Worm (Caenorhabditis elegans) whole organism, L2 larva: Measurements from ENCODE around the gene mdt-21.
"Not testable (repeated sequence)": the region's sequence is repeated elsewhere in the genome, so short reads cannot be mapped to it uniquely, and the experiment has no call there.

Experiments
- C34F6.9 ChIP-seq: fragments of 150-350 bp; optimal IDR thresholded peaks from 2 replicates; lab custom pipeline; 2014; ENCODE audit warnings: missing biosample characterization, missing genetic modification characterization
- Y55F3AM.14 ChIP-seq: fragments of 200-800 bp; sonication (Bioruptor generic); optimal IDR thresholded peaks from 2 replicates; lab custom pipeline; 2018; ENCODE audit warnings: mild to moderate bottlenecking, missing genetic modification characterization, missing compliant biosample characterization
- ZK546.5 ChIP-seq: sonication (generic microtip); optimal IDR thresholded peaks from 2 replicates; lab custom pipeline; 2017; ENCODE audit warnings: missing biosample characterization, missing genetic modification characterization
- alr-1 ChIP-seq: fragments of 150-350 bp; optimal IDR thresholded peaks from 2 replicates; lab custom pipeline; 2014; ENCODE audit warnings: missing biosample characterization, missing genetic modification characterization
- aly-2 ChIP-seq: fragments of 150-350 bp; optimal IDR thresholded peaks from 2 replicates; lab custom pipeline; 2014; ENCODE audit warnings: missing biosample characterization, missing genetic modification characterization
- ama-1 ChIP-seq: fragments of 150-350 bp; optimal IDR thresholded peaks from 2 replicates; lab custom pipeline; 2018; ENCODE audit warnings: inconsistent platforms
- blmp-1 ChIP-seq: sonication (generic microtip); optimal IDR thresholded peaks from 2 replicates; lab custom pipeline; 2017; ENCODE audit warnings: missing genetic modification characterization, mild to moderate bottlenecking, missing compliant biosample characterization, antibody characterized with exemption, moderate library complexity; ENCODE audit not compliant: insufficient read depth
- ceh-82 ChIP-seq: fragments of 150-350 bp; optimal IDR thresholded peaks from 2 replicates; lab custom pipeline; 2014; ENCODE audit warnings: missing biosample characterization, missing genetic modification characterization
- crh-2 ChIP-seq: sonication (generic microtip); optimal IDR thresholded peaks from 2 replicates; lab custom pipeline; 2017; ENCODE audit warnings: missing biosample characterization, missing genetic modification characterization
- dmd-4 ChIP-seq: sonication (generic microtip); optimal IDR thresholded peaks from 2 replicates; lab custom pipeline; 2017; ENCODE audit warnings: missing biosample characterization, missing genetic modification characterization
- elt-1 ChIP-seq: fragments of 150-350 bp; optimal IDR thresholded peaks from 2 replicates; lab custom pipeline; 2014; ENCODE audit warnings: missing biosample characterization, missing genetic modification characterization
- elt-3 ChIP-seq: sonication (generic microtip); optimal IDR thresholded peaks from 2 replicates; lab custom pipeline; 2017; ENCODE audit warnings: missing biosample characterization, missing genetic modification characterization
- fos-1 ChIP-seq: fragments of 150-350 bp; optimal IDR thresholded peaks from 2 replicates; lab custom pipeline; 2014; ENCODE audit warnings: missing biosample characterization, missing genetic modification characterization
- gmeb-1 ChIP-seq: fragments of 150-350 bp; optimal IDR thresholded peaks from 2 replicates; lab custom pipeline; 2014; ENCODE audit warnings: missing biosample characterization, missing genetic modification characterization
- lin-11 ChIP-seq: fragments of 150-350 bp; sonication (generic microtip); optimal IDR thresholded peaks from 2 replicates; lab custom pipeline; 2014; ENCODE audit warnings: missing biosample characterization, missing genetic modification characterization, inconsistent platforms, mixed read lengths
- lin-13 ChIP-seq: fragments of 150-350 bp; optimal IDR thresholded peaks from 2 replicates; lab custom pipeline; 2014; ENCODE audit warnings: missing biosample characterization, missing genetic modification reagents, missing genetic modification characterization
- lsy-2 ChIP-seq, 2 experiments: fragments of 150-350 bp in 1 of 2; sonication (generic microtip) in 1 of 2; optimal IDR thresholded peaks; 2 replicates each; lab custom pipeline; 2014 to 2017; ENCODE audit warnings: missing biosample characterization in 2 of 2, missing genetic modification characterization in 2 of 2
- mbf-1 ChIP-seq: sonication (generic microtip); optimal IDR thresholded peaks from 2 replicates; lab custom pipeline; 2017; ENCODE audit warnings: missing biosample characterization, missing genetic modification characterization
- mdl-1 ChIP-seq, 2 experiments: fragments of 150-350 bp in 1 of 2; sonication (generic microtip) in 1 of 2; optimal IDR thresholded peaks; 2 replicates each; lab custom pipeline; 2017; ENCODE audit warnings: missing biosample characterization in 2 of 2, missing genetic modification characterization in 2 of 2
- nhr-10 ChIP-seq: sonication (generic microtip); optimal IDR thresholded peaks from 2 replicates; lab custom pipeline; 2017; ENCODE audit warnings: missing biosample characterization, missing genetic modification characterization
- nhr-11 ChIP-seq: fragments of 150-350 bp; optimal IDR thresholded peaks from 2 replicates; lab custom pipeline; 2014; ENCODE audit warnings: missing biosample characterization, missing genetic modification characterization
- nhr-129 ChIP-seq: fragments of 150-350 bp; optimal IDR thresholded peaks from 2 replicates; lab custom pipeline; 2014; ENCODE audit warnings: missing biosample characterization, missing genetic modification characterization
- nhr-25 ChIP-seq: fragments of 150-350 bp; sonication (generic microtip); optimal IDR thresholded peaks from 3 replicates; lab custom pipeline; 2014; ENCODE audit warnings: missing biosample characterization, missing genetic modification characterization
- nhr-6 ChIP-seq: fragments of 150-350 bp; optimal IDR thresholded peaks from 2 replicates; lab custom pipeline; 2014; ENCODE audit warnings: missing biosample characterization, missing genetic modification characterization
- nhr-77 ChIP-seq: fragments of 150-350 bp; optimal IDR thresholded peaks from 2 replicates; lab custom pipeline; 2014; ENCODE audit warnings: missing biosample characterization, missing genetic modification characterization
- peb-1 ChIP-seq: fragments of 150-350 bp; optimal IDR thresholded peaks from 2 replicates; lab custom pipeline; 2014; ENCODE audit warnings: missing biosample characterization, missing genetic modification characterization
- sem-4 ChIP-seq: fragments of 150-350 bp; optimal IDR thresholded peaks from 2 replicates; lab custom pipeline; 2014; ENCODE audit warnings: missing biosample characterization, missing genetic modification reagents, missing genetic modification characterization
- skn-1 ChIP-seq: sonication (generic microtip); optimal IDR thresholded peaks from 2 replicates; lab custom pipeline; 2017; ENCODE audit warnings: missing biosample characterization, missing genetic modification characterization
- sma-3 ChIP-seq: sonication (generic microtip); optimal IDR thresholded peaks from 2 replicates; lab custom pipeline; 2016; ENCODE audit warnings: missing genetic modification reagents, missing genetic modification characterization, missing compliant biosample characterization
- unc-39 ChIP-seq: fragments of 150-350 bp; optimal IDR thresholded peaks from 2 replicates; lab custom pipeline; 2014; ENCODE audit warnings: missing biosample characterization, missing genetic modification characterization
- unc-55 ChIP-seq: fragments of 150-350 bp; sonication (generic microtip); optimal IDR thresholded peaks from 3 replicates; lab custom pipeline; 2014; ENCODE audit warnings: missing biosample characterization, missing genetic modification reagents, missing genetic modification characterization
- ztf-1 ChIP-seq: fragments of 200-800 bp; sonication (Bioruptor generic); conservative IDR thresholded peaks from 2 replicates; pipeline ENCODE4 v1.3.6; 2022; ENCODE audit warnings: missing genetic modification characterization, missing compliant biosample characterization

Gene mdt-21

DNA sequence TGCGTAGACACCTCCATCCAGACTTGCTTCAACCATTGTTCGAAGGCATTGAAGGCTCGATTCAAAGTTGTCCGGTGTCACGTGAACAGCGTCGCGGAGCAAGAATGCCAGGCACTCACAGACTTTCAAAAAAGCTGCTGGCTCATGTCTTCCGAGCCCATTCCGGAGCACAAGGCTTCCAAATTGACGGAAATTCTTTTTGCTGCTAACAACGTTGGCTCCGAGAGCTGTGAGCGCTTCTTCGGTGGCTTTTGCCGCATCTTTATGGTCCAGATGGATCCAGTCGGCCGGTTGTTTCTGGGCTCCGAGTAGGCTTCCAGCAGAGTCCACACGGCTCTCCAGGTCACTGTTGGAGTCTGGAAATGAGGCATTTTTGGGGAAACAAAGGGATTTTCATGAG lies 19.5 kb upstream of the mdt-21 start:
- TF ChIP-seq skn-1 (tag; lab: Kevin White, UChicago) (no peak), nhr-25 (tag; lab: Kevin White, UChicago) (no peak), alr-1 (no peak)

DNA sequence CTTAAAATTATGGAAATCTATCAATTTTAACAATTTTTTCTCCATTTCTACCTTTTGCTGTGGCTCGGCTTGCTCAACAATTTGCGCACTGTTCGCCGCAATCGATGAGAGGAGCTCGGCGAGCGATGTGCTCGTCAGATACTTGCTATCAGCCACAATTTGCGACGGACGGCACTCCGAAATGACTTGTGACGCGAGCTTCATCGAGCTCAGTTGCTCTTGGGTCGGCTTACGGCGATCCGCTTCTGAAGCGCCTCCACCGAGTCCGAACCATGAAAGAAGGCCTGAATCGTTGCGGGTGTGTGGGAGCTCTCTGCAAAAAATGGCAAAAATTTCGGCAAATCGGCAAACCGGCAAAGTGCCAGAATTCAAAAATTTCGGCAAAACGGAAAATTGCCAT lies 16.8 kb upstream of the mdt-21 start:
- TF ChIP-seq alr-1 = no peak
- no peak for TF ChIP-seq ZK546.5 (tag; lab: Kevin White, UChicago)
- TF ChIP-seq ceh-82 (tag; lab: Kevin White, UChicago) = no peak
- TF ChIP-seq lin-11 (tag; lab: Kevin White, UChicago) = no peak
- TF ChIP-seq mbf-1 = no peak
- no peak for TF ChIP-seq sem-4 (tag; lab: Kevin White, UChicago)
- no peak for TF ChIP-seq mdl-1 (tag; optimal IDR thresholded peaks at IDR 0.05; lab: Kevin White, UChicago)
- TF ChIP-seq C34F6.9 (tag; lab: Kevin White, UChicago) = no peak
- TF ChIP-seq blmp-1 (tag; lab: Kevin White, UChicago) = no peak
- no peak for TF ChIP-seq crh-2 (tag; lab: Kevin White, UChicago)

DNA sequence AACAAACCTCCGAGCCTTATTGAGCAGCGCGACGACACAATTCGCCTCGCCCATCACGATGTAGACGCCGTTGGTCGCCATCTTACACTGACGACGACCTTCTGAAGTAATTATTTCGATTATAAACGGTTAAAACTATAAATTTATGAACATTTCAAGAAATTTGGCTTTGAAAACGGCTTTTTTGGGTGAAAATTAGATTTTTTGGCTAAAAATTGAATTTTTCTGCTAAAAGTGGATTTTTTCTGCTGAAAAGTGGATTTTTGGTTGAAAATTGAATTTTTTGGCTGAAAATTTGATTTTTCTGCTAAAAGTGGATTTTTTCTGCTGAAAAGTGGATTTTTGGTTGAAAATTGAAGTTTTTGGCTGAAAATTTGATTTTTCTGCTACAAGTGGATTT lies 3.8 kb upstream of the mdt-21 start, which contains the start of gene gbf-1:
Gene gbf-1 (minus strand): TSS at position 101 of the 400 bp plus-strand sequence.
- TF ChIP-seq lin-13 (GFP tag; lab: Kevin White, UChicago); nhr-11 (tag; lab: Kevin White, UChicago); lin-11 (tag; lab: Kevin White, UChicago): not testable (repeated sequence)

DNA sequence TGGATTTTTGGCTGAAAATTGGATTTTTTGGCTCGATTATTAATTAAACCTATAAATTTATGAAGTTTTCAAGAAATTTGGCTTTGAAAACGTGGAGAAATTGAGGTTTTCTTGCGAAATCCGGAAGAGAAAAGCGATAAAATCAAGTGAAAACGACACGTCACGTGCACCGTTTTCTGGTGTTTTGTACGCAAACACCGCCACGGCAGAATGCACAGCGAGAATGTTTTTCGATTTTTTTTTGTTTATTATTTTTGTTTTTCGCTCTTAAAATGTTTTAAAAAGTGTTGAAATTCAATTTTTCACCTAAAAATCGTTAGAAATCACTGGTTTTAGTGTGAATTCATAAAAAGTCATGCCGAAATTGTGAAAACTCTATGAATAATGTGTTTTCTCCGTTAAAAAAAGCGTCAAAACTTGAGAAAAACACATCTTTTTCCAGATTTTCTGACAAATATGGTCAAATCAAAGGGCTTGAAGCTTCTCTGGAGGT lies 2.9 kb upstream of the mdt-21 start, which contains the start of gene immp-1:
Gene immp-1 (plus strand): TSS at position 443 of the 493 bp plus-strand sequence.
- peak; percentile 45 for TF ChIP-seq nhr-129 (tag; lab: Kevin White, UChicago)
- TF ChIP-seq nhr-25 (tag; lab: Kevin White, UChicago) = peak; percentile 27
- peak; percentile 36 for TF ChIP-seq fos-1 (tag; lab: Kevin White, UChicago)
- TF ChIP-seq gmeb-1 (tag; lab: Kevin White, UChicago) = peak; percentile 63
- TF ChIP-seq Y55F3AM.14 (GFP tag; lab: Kevin White, UChicago) = no peak
- TF ChIP-seq C34F6.9 (tag; lab: Kevin White, UChicago) = peak; percentile 51
- TF ChIP-seq mdl-1 (tag; optimal IDR thresholded peaks at IDR 0.05; lab: Kevin White, UChicago) = peak in 1 of 2 experiments; percentile 42
- peak; percentile 3 to 70 for TF ChIP-seq lsy-2 (tag; optimal IDR thresholded peaks at IDR 0.05; lab: Kevin White, UChicago)
- TF ChIP-seq blmp-1 (tag; lab: Kevin White, UChicago) = peak; percentile 74
- TF ChIP-seq lin-11 (tag; lab: Kevin White, UChicago) = no peak
- TF ChIP-seq elt-1 = no peak
- TF ChIP-seq ZK546.5 (tag; lab: Kevin White, UChicago) = no peak
- TF ChIP-seq dmd-4 (tag; lab: Kevin White, UChicago) = no peak
- no peak for TF ChIP-seq ztf-1 (GFP tag; lab: Robert Waterston, UW)
- TF ChIP-seq crh-2 (tag; lab: Kevin White, UChicago) = peak; percentile 92
- peak; percentile 49 for TF ChIP-seq sem-4 (tag; lab: Kevin White, UChicago)
- peak; percentile 62 for TF ChIP-seq unc-55 (GFP tag; lab: Kevin White, UChicago)

DNA sequence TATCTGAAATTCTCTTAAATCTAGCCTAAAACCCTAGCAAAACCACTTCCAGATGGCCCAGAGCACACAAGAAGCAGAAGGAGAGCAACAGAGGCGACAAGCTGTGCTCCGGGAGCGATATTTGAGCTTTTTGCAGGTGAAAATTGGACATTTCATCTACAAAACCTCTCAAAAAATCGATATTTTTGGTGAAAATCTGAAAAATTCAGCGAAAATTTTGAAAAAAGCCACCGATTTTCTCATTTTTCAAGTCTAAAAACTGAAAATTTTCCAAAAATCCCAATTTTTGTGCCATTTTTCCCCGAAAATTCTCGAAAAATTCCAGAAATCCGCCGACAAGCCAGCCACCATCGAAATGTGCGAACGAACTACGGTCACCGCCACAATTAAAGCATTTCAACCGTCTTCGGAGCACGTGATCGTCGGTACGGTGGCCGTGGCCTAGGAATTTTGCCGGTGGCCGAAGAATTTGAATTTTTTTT lies 2.8 kb downstream of the mdt-21 start, which contains the start of gene C24H11.5:
Gene C24H11.5 (plus strand): TSS at position 51 of the 482 bp plus-strand sequence.
- no peak for TF ChIP-seq elt-3 (tag; lab: Kevin White, UChicago)
- TF ChIP-seq gmeb-1 (tag; lab: Kevin White, UChicago) = no peak
- no peak for TF ChIP-seq nhr-25 (tag; lab: Kevin White, UChicago)
- no peak for TF ChIP-seq nhr-77 (tag; lab: Kevin White, UChicago)
- no peak for TF ChIP-seq mbf-1
- TF ChIP-seq nhr-11 (tag; lab: Kevin White, UChicago) = no peak
- TF ChIP-seq ZK546.5 (tag; lab: Kevin White, UChicago) = no peak
- TF ChIP-seq ama-1 (lab: Kevin White, UChicago) = no peak
- TF ChIP-seq ceh-82 (tag; lab: Kevin White, UChicago) = no peak
- TF ChIP-seq nhr-6 = no peak
- no peak for TF ChIP-seq aly-2 (tag; lab: Kevin White, UChicago)
- TF ChIP-seq, all 48 proteins: peak for 0

DNA sequence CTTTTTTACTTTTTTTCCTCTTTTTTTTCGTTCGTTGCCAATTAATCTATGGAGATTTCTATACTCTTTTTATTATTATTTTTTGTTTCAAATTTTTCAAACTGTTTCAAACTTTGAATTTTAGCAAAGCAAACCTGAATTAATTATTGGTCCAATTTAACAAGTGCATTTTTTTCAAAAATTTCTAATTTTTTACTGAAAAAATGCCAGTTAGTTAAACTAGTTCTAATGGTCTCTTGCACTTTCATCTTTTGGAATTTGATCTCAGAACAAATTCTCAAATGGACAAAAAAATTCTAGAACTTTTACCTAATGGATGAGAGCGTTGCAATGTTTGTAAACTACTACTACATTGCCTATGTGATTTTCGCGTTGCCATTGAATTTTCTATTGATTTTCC lies 4.4 kb downstream of the mdt-21 start, which contains the start of gene srd-74:
Gene srd-74 (plus strand): TSS at position 301 of the 400 bp plus-strand sequence.
- TF ChIP-seq alr-1 (no peak), sem-4 (tag; lab: Kevin White, UChicago) (no peak), nhr-10 (tag; lab: Kevin White, UChicago) (no peak), peb-1 (tag; lab: Kevin White, UChicago) (no peak), sma-3 (GFP tag; lab: Kevin White, UChicago) (no peak), unc-39 (tag; lab: Kevin White, UChicago) (no peak)
